Worm (Caenorhabditis elegans): ENCODE measurements around the gene F37C4.5.

Gene F37C4.5

ce11 chrIV:3873706-3874105 is at the start of gene F37C4.5:
TSS of gene F37C4.5 (minus strand) at chrIV:3873806.
- no peak for TF ChIP-seq mxl-1 (tag; optimal IDR thresholded peaks at IDR 0.05)
- TF ChIP-seq let-607 (tag; optimal IDR thresholded peaks at IDR 0.05) = no peak
- TF ChIP-seq aptf-3 (GFP tag; IDR thresholded peaks at IDR 0.05) = no peak
- no peak for TF ChIP-seq ztf-6 (GFP tag; IDR thresholded peaks at IDR 0.05)
- TF ChIP-seq him-1 (tag; optimal IDR thresholded peaks at IDR 0.05) = no peak
- TF ChIP-seq tbp1 (GFP tag; optimal IDR thresholded peaks at IDR 0.05) = no peak
- TF ChIP-seq F23B12.7 (tag; optimal IDR thresholded peaks at IDR 0.05; ENCODE audit: insufficient read depth) = no peak
- no peak for TF ChIP-seq ztf-22 (GFP tag; optimal IDR thresholded peaks at IDR 0.05)
- no peak for TF ChIP-seq hlh-12 (tag; optimal IDR thresholded peaks at IDR 0.05)
- TF ChIP-seq C06A6.2 (GFP tag; conservative IDR thresholded peaks at IDR 0.05) = no peak
- TF ChIP-seq xnd-1 (tag; optimal IDR thresholded peaks at IDR 0.05) = no peak
- no peak for TF ChIP-seq nhr-80 (tag; optimal IDR thresholded peaks at IDR 0.05)
- TF ChIP-seq snpc-3.4 (tag; optimal IDR thresholded peaks at IDR 0.05) = no peak
- no peak for TF ChIP-seq madf-8 (GFP tag; conservative IDR thresholded peaks at IDR 0.05)
- no peak for TF ChIP-seq C17E4.6 (GFP tag; IDR thresholded peaks at IDR 0.05)

ce11 chrIV:3921898-3922297 is 48.3 kb upstream of the F37C4.5 start, which contains the start of gene clec-67:
TSS of gene clec-67 (plus strand) at chrIV:3922165.
- TF ChIP-seq snpc-1.3 (tag; optimal IDR thresholded peaks at IDR 0.05; ENCODE audit: insufficient read depth) (no peak), dpl-1 (GFP tag; optimal IDR thresholded peaks at IDR 0.05) (no peak), nhr-80 (tag; optimal IDR thresholded peaks at IDR 0.05) (peak; percentile 44)

ce11 chrIV:3919506-3919905 is 45.9 kb upstream of the F37C4.5 start, which contains the start of gene srz-19:
TSS of gene srz-19 (plus strand) at chrIV:3919806.
- TF ChIP-seq lir-1 (GFP tag; conservative IDR thresholded peaks at IDR 0.05) = no peak
- no peak for TF ChIP-seq ztf-3 (GFP tag; optimal IDR thresholded peaks at IDR 0.05)
- TF ChIP-seq ztf-22 (GFP tag; optimal IDR thresholded peaks at IDR 0.05) = no peak
- TF ChIP-seq unc-62 (GFP tag; optimal IDR thresholded peaks at IDR 0.05) = no peak
- no peak for TF ChIP-seq ztf-26 (tag; optimal IDR thresholded peaks at IDR 0.05)
- no peak for TF ChIP-seq F37B4.10 (GFP tag; IDR thresholded peaks at IDR 0.05)
- no peak for TF ChIP-seq mxl-1 (tag; optimal IDR thresholded peaks at IDR 0.05)

- TF ChIP-seq T07F8.4 (tag; optimal IDR thresholded peaks at IDR 0.05) = no peak
- TF ChIP-seq lsy-27 (tag; optimal IDR thresholded peaks at IDR 0.05; ENCODE audit: borderline replicate concordance, insufficient read depth) = no peak
- TF ChIP-seq lin-35 (GFP tag; optimal IDR thresholded peaks at IDR 0.05) = no peak
- TF ChIP-seq F23B12.7 (tag; optimal IDR thresholded peaks at IDR 0.05; ENCODE audit: insufficient read depth) = no peak
- TF ChIP-seq nhr-90 (tag; optimal IDR thresholded peaks at IDR 0.05) = no peak
- no peak for TF ChIP-seq tbp1 (GFP tag; optimal IDR thresholded peaks at IDR 0.05)
- TF ChIP-seq egl-18 (GFP tag; IDR thresholded peaks at IDR 0.05) = no peak
- TF ChIP-seq madf-3 (GFP tag; IDR thresholded peaks at IDR 0.05) = no peak
- no peak for TF ChIP-seq sdz-38 (tag; optimal IDR thresholded peaks at IDR 0.05)
- no peak for TF ChIP-seq rcor-1 (GFP tag; IDR thresholded peaks at IDR 0.05)
- TF ChIP-seq repo-1 (tag; optimal IDR thresholded peaks at IDR 0.05) = no peak
- TF ChIP-seq attf-6 (GFP tag; IDR thresholded peaks at IDR 0.05) = no peak
- no peak for TF ChIP-seq madf-8 (GFP tag; conservative IDR thresholded peaks at IDR 0.05)
- no peak for TF ChIP-seq somi-1 (GFP tag; optimal IDR thresholded peaks at IDR 0.05)
- TF ChIP-seq K12H6.12 (tag; optimal IDR thresholded peaks at IDR 0.05) = no peak
Observed at ce11 chrIV:3918160-3918559, 44.6 kb upstream of the F37C4.5 start, which contains the start of gene F56D6.23. TSS of gene F56D6.23 (plus strand) at chrIV:3918460.

Data from whole organism, young adult.